Worm (Caenorhabditis elegans) whole organism, L4 larva: ENCODE results near the gene gem-1.

Experiments
- T26A8.4 ChIP-seq: fragments of 200-800 bp; sonication (Bioruptor generic); IDR thresholded peaks from 2 replicates; pipeline ENCODE4 v1.3.6; 2022; ENCODE audit warnings: missing genetic modification characterization, missing compliant biosample characterization
- ZK546.5 ChIP-seq, 2 experiments: sonication (generic microtip); optimal IDR thresholded peaks; 2 replicates each; lab custom pipeline; 2017; ENCODE audit warnings: missing biosample characterization in 2 of 2, missing genetic modification characterization in 2 of 2
- aha-1 ChIP-seq: fragments of 150-350 bp; peaks from one replicate; lab custom pipeline; 2014; ENCODE audit warnings: missing biosample characterization, missing genetic modification characterization
- ceh-20 ChIP-seq: fragments of 200-800 bp; sonication (Bioruptor generic); IDR thresholded peaks from 2 replicates; pipeline ENCODE4 v1.3.6; 2022; ENCODE audit warnings: missing genetic modification reagents, missing genetic modification characterization, missing compliant biosample characterization
- ceh-44 ChIP-seq: fragments of 200-800 bp; sonication (Bioruptor generic); IDR thresholded peaks from 2 replicates; pipeline ENCODE4 v1.3.6; 2022; ENCODE audit warnings: missing genetic modification reagents, missing genetic modification characterization, missing compliant biosample characterization
- daf-12 ChIP-seq: fragments of 150-350 bp; optimal IDR thresholded peaks from 2 replicates; lab custom pipeline; 2014; ENCODE audit warnings: missing biosample characterization, missing genetic modification reagents, missing genetic modification characterization
- daf-16 ChIP-seq, 3 experiments: sonication (generic microtip); optimal IDR thresholded peaks; 2 replicates each; lab custom pipeline; 2016 to 2017; ENCODE audit warnings: missing genetic modification characterization in 3 of 3, missing genetic modification reagents in 3 of 3, mild to moderate bottlenecking in 2 of 3, missing compliant biosample characterization in 2 of 3, missing biosample characterization in 1 of 3, moderate library complexity in 1 of 3
- dmd-6 ChIP-seq: fragments of 200-800 bp; sonication (Bioruptor generic); IDR thresholded peaks from 2 replicates; pipeline ENCODE4 v1.3.6; 2022; ENCODE audit warnings: missing genetic modification reagents, missing genetic modification characterization, missing compliant biosample characterization
- dmd-8 ChIP-seq: fragments of 200-800 bp; sonication (Bioruptor generic); IDR thresholded peaks from 2 replicates; pipeline ENCODE4 v1.3.6; 2022; ENCODE audit warnings: missing genetic modification characterization, missing compliant biosample characterization
- dmd-9 ChIP-seq: fragments of 200-800 bp; sonication (Bioruptor generic); IDR thresholded peaks from 2 replicates; pipeline ENCODE4 v1.3.6; 2022; ENCODE audit warnings: missing genetic modification reagents, missing genetic modification characterization, missing compliant biosample characterization
- dve-1 ChIP-seq: sonication (generic microtip); optimal IDR thresholded peaks from 2 replicates; lab custom pipeline; 2017; ENCODE audit warnings: antibody characterized with exemption, mild to moderate bottlenecking, missing genetic modification characterization, missing compliant biosample characterization; ENCODE audit not compliant: insufficient read depth
- egl-43 ChIP-seq: fragments of 200-800 bp; sonication (Bioruptor generic); IDR thresholded peaks from 2 replicates; pipeline ENCODE4 v1.3.6; 2022; ENCODE audit warnings: missing genetic modification reagents, missing genetic modification characterization, missing compliant biosample characterization
- fos-1 ChIP-seq: fragments of 150-350 bp; optimal IDR thresholded peaks from 2 replicates; lab custom pipeline; 2014; ENCODE audit warnings: missing biosample characterization, missing genetic modification characterization
- hlh-11 ChIP-seq: fragments of 200-800 bp; sonication (Bioruptor generic); optimal IDR thresholded peaks from 2 replicates; lab custom pipeline; 2018; ENCODE audit warnings: mild to moderate bottlenecking, missing genetic modification characterization, missing compliant biosample characterization
- hlh-30 ChIP-seq: sonication (generic microtip); optimal IDR thresholded peaks from 2 replicates; lab custom pipeline; 2017; ENCODE audit warnings: antibody characterized with exemption, mild to moderate bottlenecking, missing genetic modification characterization, missing compliant biosample characterization; ENCODE audit not compliant: insufficient read depth
- lsy-2 ChIP-seq, 2 experiments: fragments of 150-350 bp in 1 of 2; sonication (generic microtip) in 1 of 2; optimal IDR thresholded peaks; 2 replicates each; lab custom pipeline; 2014 to 2017; ENCODE audit warnings: missing biosample characterization in 2 of 2, missing genetic modification characterization in 2 of 2
- madf-9 ChIP-seq: fragments of 200-800 bp; sonication (Bioruptor generic); conservative IDR thresholded peaks from 2 replicates; pipeline ENCODE4 v1.3.6; 2022; ENCODE audit warnings: missing genetic modification reagents, missing genetic modification characterization, missing compliant biosample characterization
- mdl-1 ChIP-seq, 2 experiments: fragments of 150-350 bp in 1 of 2; sonication (generic microtip) in 1 of 2; optimal IDR thresholded peaks; 2 replicates each; lab custom pipeline; 2014 to 2017; ENCODE audit warnings: missing biosample characterization in 2 of 2, missing genetic modification characterization in 2 of 2
- nhr-11 ChIP-seq: fragments of 150-350 bp; optimal IDR thresholded peaks from 2 replicates; lab custom pipeline; 2014; ENCODE audit warnings: missing biosample characterization, missing genetic modification characterization
- nhr-25 ChIP-seq: sonication (generic microtip); optimal IDR thresholded peaks from 2 replicates; lab custom pipeline; 2017; ENCODE audit warnings: missing genetic modification characterization, mild to moderate bottlenecking, missing compliant biosample characterization, antibody characterized with exemption, moderate library complexity, borderline replicate concordance; ENCODE audit not compliant: insufficient read depth
- nhr-28 ChIP-seq: fragments of 150-350 bp; optimal IDR thresholded peaks from 2 replicates; lab custom pipeline; 2014; ENCODE audit warnings: missing biosample characterization, missing genetic modification characterization
- nhr-41 ChIP-seq: fragments of 200-800 bp; sonication (Bioruptor generic); IDR thresholded peaks from 2 replicates; pipeline ENCODE4 v1.3.6; 2022; ENCODE audit warnings: missing genetic modification reagents, missing genetic modification characterization, missing compliant biosample characterization
- nhr-48 ChIP-seq: sonication (generic microtip); optimal IDR thresholded peaks from 2 replicates; lab custom pipeline; 2016; ENCODE audit warnings: mild to moderate bottlenecking, missing genetic modification characterization, missing compliant biosample characterization
- nhr-6 ChIP-seq: fragments of 150-350 bp; optimal IDR thresholded peaks from 2 replicates; lab custom pipeline; 2014; ENCODE audit warnings: missing biosample characterization, missing genetic modification characterization
- nhr-77 ChIP-seq: fragments of 150-350 bp; optimal IDR thresholded peaks from 2 replicates; lab custom pipeline; 2014; ENCODE audit warnings: missing biosample characterization, missing genetic modification characterization
- php-3 ChIP-seq: fragments of 200-800 bp; sonication (Bioruptor generic); IDR thresholded peaks from 2 replicates; pipeline ENCODE4 v1.3.6; 2022; ENCODE audit warnings: missing genetic modification reagents, missing genetic modification characterization, missing compliant biosample characterization
- pqm-1 ChIP-seq: sonication (generic microtip); optimal IDR thresholded peaks from 2 replicates; lab custom pipeline; 2017; ENCODE audit warnings: missing biosample characterization, missing genetic modification characterization
- sdz-12 ChIP-seq: fragments of 200-800 bp; sonication (Bioruptor generic); optimal IDR thresholded peaks from 2 replicates; lab custom pipeline; 2018; ENCODE audit warnings: mild to moderate bottlenecking, missing genetic modification characterization, missing compliant biosample characterization
- skn-1 ChIP-seq: fragments of 150-350 bp; optimal IDR thresholded peaks from 2 replicates; lab custom pipeline; 2014; ENCODE audit warnings: missing biosample characterization, missing genetic modification characterization
- tag-97 ChIP-seq: fragments of 200-800 bp; sonication (Bioruptor generic); IDR thresholded peaks from 2 replicates; pipeline ENCODE4 v1.3.6; 2022; ENCODE audit warnings: missing genetic modification characterization, missing compliant biosample characterization
- tra-1 ChIP-seq: fragments of 200-800 bp; sonication (Bioruptor generic); IDR thresholded peaks from 2 replicates; pipeline ENCODE4 v1.3.6; 2022; ENCODE audit warnings: missing genetic modification reagents, missing genetic modification characterization, missing compliant biosample characterization
- unc-62 ChIP-seq, 3 experiments: fragments of 150-350 bp in 1 of 3; sonication (generic microtip); optimal IDR thresholded peaks in 2 of 3; peaks in 1 of 3; 1 replicate in 1 of 3; 2 replicates in 2 of 3; lab custom pipeline; 2014 to 2017; ENCODE audit warnings: missing biosample characterization in 3 of 3, missing genetic modification characterization in 3 of 3, missing genetic modification reagents in 3 of 3, missing genotype in 1 of 3
- zfp-3 ChIP-seq: fragments of 200-800 bp; sonication (Bioruptor generic); conservative IDR thresholded peaks from 2 replicates; pipeline ENCODE4 v1.3.6; 2022; ENCODE audit warnings: missing genetic modification reagents, missing genetic modification characterization, missing compliant biosample characterization

Gene gem-1

DNA sequence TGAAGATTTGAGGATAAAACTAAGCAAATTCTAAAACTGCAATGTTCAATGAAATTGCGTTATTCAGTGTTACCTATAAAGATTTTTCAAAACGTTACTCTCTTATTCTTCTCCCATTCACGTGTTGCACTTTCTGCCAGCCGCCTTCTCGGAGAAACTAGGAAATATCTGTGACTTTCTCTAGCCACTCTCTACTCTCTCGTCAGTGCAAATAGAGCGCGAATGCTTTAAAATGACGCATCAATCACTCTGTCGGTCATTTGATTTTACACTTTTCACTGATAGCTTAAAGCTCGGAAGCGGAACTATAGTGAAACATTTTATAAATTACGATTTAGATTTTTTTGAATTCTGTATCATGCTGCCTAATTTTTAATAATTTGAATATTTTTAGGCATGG, 47.9 kb downstream of the gem-1 start (continued):
- TF ChIP-seq sdz-12 (GFP tag; lab: Kevin White, UChicago) (no peak), dmd-9 (no peak), ZK546.5 (tag; optimal IDR thresholded peaks at IDR 0.05; lab: Kevin White, UChicago) (no peak), egl-43 (GFP tag; lab: Robert Waterston, UW) (no peak), ceh-20 (GFP tag; lab: Robert Waterston, UW) (peak; percentile 72)

ce11 chrX:13328034-13328433, 48.8 kb downstream of the gem-1 start, which contains the start of gene sir-2.2:
Gene sir-2.2, plus strand, starts transcription at chrX:13328067.
- TF ChIP-seq zfp-3 (GFP tag; lab: Robert Waterston, UW) (peak; percentile 78; the same call in 1 of the 2 replicates), daf-16 (GFP tag; optimal IDR thresholded peaks at IDR 0.05; lab: Kevin White, UChicago) (no peak), daf-16 (tag; optimal IDR thresholded peaks at IDR 0.05; lab: Kevin White, UChicago) (peak; percentile 54), php-3 (GFP tag; lab: Robert Waterston, UW) (0 out of 2 replicates have a peak, but pooled peaks have one; percentile 41), nhr-77 (peak; percentile 42), hlh-11 (tag; lab: Kevin White, UChicago) (peak; percentile 65), daf-12 (tag; lab: Kevin White, UChicago) (no peak), lsy-2 (tag; optimal IDR thresholded peaks at IDR 0.05; lab: Kevin White, UChicago) (peak in 1 of 2 experiments; percentile 41), ceh-44 (no peak), unc-62 (GFP tag; optimal IDR thresholded peaks at IDR 0.05 in 1 of 2; lab: Kevin White, UChicago) (no peak), unc-62 (tag; optimal IDR thresholded peaks at IDR 0.05; lab: Kevin White, UChicago) (no peak), dmd-8 (GFP tag; lab: Robert Waterston, UW) (no peak), skn-1 (tag; lab: Kevin White, UChicago) (no peak), mdl-1 (tag; optimal IDR thresholded peaks at IDR 0.05; lab: Kevin White, UChicago) (peak in 1 of 2 experiments; percentile 19), T26A8.4 (GFP tag; lab: Robert Waterston, UW) (peak; percentile 14; the same call in 1 of the 2 replicates), dmd-6 (GFP tag; lab: Robert Waterston, UW) (peak; percentile 89), dve-1 (tag; lab: Kevin White, UChicago) (peak; percentile 61), tra-1 (GFP tag; lab: Robert Waterston, UW) (peak; percentile 57; the same call in 1 of the 2 replicates), nhr-11 (tag; lab: Kevin White, UChicago) (no peak), tag-97 (GFP tag; lab: Robert Waterston, UW) (no peak), hlh-30 (tag; lab: Kevin White, UChicago) (peak; percentile 79), pqm-1 (tag; lab: Kevin White, UChicago) (peak; percentile 26), ceh-20 (GFP tag; lab: Robert Waterston, UW) (0 out of 2 replicates have a peak, but pooled peaks have one; percentile 15), nhr-41 (0 out of 2 replicates have a peak, but pooled peaks have one; percentile 40), nhr-28 (tag; lab: Kevin White, UChicago) (peak; percentile 62), nhr-48 (tag; lab: Kevin White, UChicago) (peak; percentile 39)
- TF ChIP-seq, all 104 proteins: peak for 17

DNA sequence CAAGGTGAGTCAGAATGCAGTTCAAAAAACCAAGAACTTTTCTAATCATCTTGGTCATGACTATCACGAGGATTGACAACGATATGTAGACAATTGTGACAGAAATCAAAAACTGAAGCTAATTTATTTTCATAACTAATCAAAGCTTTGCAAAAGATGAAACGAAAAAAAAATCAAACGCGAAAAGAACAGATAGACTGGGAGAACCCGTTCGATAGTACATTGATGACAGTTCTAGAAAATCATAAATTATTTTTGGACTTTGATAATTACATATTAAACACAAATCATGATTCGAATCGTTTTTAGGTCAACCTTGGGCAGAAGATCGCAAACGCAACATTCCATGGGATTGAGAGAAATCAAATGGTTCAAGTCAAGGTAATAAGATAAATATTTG, 51.8 kb downstream of the gem-1 start:
- TF ChIP-seq hlh-11 (tag; lab: Kevin White, UChicago) (peak; percentile 33), fos-1 (tag; lab: Kevin White, UChicago) (no peak), madf-9 (GFP tag; lab: Robert Waterston, UW) (no peak), hlh-30 (tag; lab: Kevin White, UChicago) (peak; percentile 67), mdl-1 (tag; optimal IDR thresholded peaks at IDR 0.05; lab: Kevin White, UChicago) (peak in 1 of 2 experiments; percentile 72), unc-62 (GFP tag; optimal IDR thresholded peaks at IDR 0.05 in 1 of 2; lab: Kevin White, UChicago) (peak in 1 of 2 experiments; percentile 98), unc-62 (tag; optimal IDR thresholded peaks at IDR 0.05; lab: Kevin White, UChicago) (no peak), nhr-28 (tag; lab: Kevin White, UChicago) (peak; percentile 76), nhr-25 (tag; lab: Kevin White, UChicago) (peak; percentile 72), nhr-48 (tag; lab: Kevin White, UChicago) (peak; percentile 53), ceh-20 (GFP tag; lab: Robert Waterston, UW) (peak; percentile 58)

DNA sequence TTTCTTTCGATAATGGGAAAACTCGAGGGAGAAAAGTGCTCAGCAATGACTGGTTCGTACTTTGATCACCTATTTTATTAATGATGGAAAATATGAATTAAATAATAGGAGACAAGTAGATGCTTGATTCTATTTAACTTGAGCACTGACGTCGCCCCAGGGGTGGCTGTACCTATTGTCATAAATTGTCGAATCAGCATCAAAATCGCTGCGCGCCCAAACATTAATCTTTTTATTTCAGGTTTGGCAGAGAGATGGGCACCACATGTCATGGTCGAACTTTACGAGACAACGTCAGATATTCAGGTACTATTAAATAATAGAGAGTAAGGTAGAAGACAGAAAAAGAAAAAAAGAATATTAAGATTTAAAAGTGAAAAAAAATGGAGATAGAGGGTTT, 52.5 kb downstream of the gem-1 start:
- TF ChIP-seq nhr-6 (tag; lab: Kevin White, UChicago) (no peak), aha-1 (peak; percentile 96), skn-1 (tag; lab: Kevin White, UChicago) (no peak), ceh-20 (GFP tag; lab: Robert Waterston, UW) (peak; percentile 8; the same call in 1 of the 2 replicates)
- TF ChIP-seq, all 104 proteins: peak for 2
